Worm (Caenorhabditis elegans) whole organism, L4/young adult: ENCODE data around the gene kin-29.

Source experiments
- W03F9.2 ChIP-seq: fragments of 150-350 bp; optimal IDR thresholded peaks from 2 replicates; lab custom pipeline; 2014; ENCODE audit warnings: missing biosample characterization, missing genetic modification characterization
- dao-5 ChIP-seq: sonication (generic microtip); optimal IDR thresholded peaks from 2 replicates; lab custom pipeline; 2016; ENCODE audit warnings: missing genotype, missing genetic modification characterization, moderate library complexity, missing compliant biosample characterization
- him-1 ChIP-seq: sonication (generic microtip); optimal IDR thresholded peaks from 2 replicates; lab custom pipeline; 2016; ENCODE audit warnings: missing genotype, missing genetic modification reagents, missing genetic modification characterization, missing compliant biosample characterization

Gene kin-29

ce11 chrX:2877433-2877832, 25.2 kb upstream of the kin-29 start:
- TF ChIP-seq him-1 (tag; lab: Kevin White, UChicago) (no peak), dao-5 (no peak), W03F9.2 (tag; lab: Kevin White, UChicago) (no peak)

- no peak for TF ChIP-seq dao-5
- TF ChIP-seq W03F9.2 (tag; lab: Kevin White, UChicago) = no peak
- no peak for TF ChIP-seq him-1 (tag; lab: Kevin White, UChicago)
These were observed 22.4 kb upstream of the kin-29 start for ce11 chrX:2874598-2874997.

ce11 chrX:2873272-2873671, 21.0 kb upstream of the kin-29 start:
- TF ChIP-seq W03F9.2 (tag; lab: Kevin White, UChicago) (no peak), dao-5 (no peak), him-1 (tag; lab: Kevin White, UChicago) (no peak)

ce11 chrX:2871037-2871436, 18.8 kb upstream of the kin-29 start, which contains the start of gene F53B3.3:
TSS of gene F53B3.3 (minus strand) at chrX:2871137.
- TF ChIP-seq dao-5 = no peak
- no peak for TF ChIP-seq W03F9.2 (tag; lab: Kevin White, UChicago)
- TF ChIP-seq him-1 (tag; lab: Kevin White, UChicago) = no peak

- TF ChIP-seq W03F9.2 (tag; lab: Kevin White, UChicago) (no peak), him-1 (tag; lab: Kevin White, UChicago) (no peak), dao-5 (no peak)
These were observed 13.5 kb upstream of the kin-29 start for ce11 chrX:2865591-2866217.

ce11 chrX:2863946-2864345, 11.7 kb upstream of the kin-29 start, which contains the start of gene F53B3.6:
TSS of gene F53B3.6 (plus strand) at chrX:2864229.
- no peak for TF ChIP-seq him-1 (tag; lab: Kevin White, UChicago)
- no peak for TF ChIP-seq dao-5
- TF ChIP-seq W03F9.2 (tag; lab: Kevin White, UChicago) = no peak

ce11 chrX:2862372-2862771, 10.1 kb upstream of the kin-29 start, which contains the start of gene comt-1:
TSS of gene comt-1 (minus strand) at chrX:2862472.
- TF ChIP-seq dao-5 (no peak), him-1 (tag; lab: Kevin White, UChicago) (no peak)

- TF ChIP-seq dao-5 = no peak
- TF ChIP-seq him-1 (tag; lab: Kevin White, UChicago) = no peak
- no peak for TF ChIP-seq W03F9.2 (tag; lab: Kevin White, UChicago)
These were observed 6.1 kb upstream of the kin-29 start for ce11 chrX:2858380-2858779.

- TF ChIP-seq dao-5 (no peak), W03F9.2 (tag; lab: Kevin White, UChicago) (peak; percentile 60)
These were observed 5.0 kb upstream of the kin-29 start, which contains the start of gene tra-4 for ce11 chrX:2857070-2857825. TSS of gene tra-4 (minus strand) at chrX:2857603.

- no peak for TF ChIP-seq him-1 (tag; lab: Kevin White, UChicago)
These were observed 1.7 kb upstream of the kin-29 start for ce11 chrX:2853963-2854362.

- TF ChIP-seq dao-5 (no peak), W03F9.2 (tag; lab: Kevin White, UChicago) (no peak), him-1 (tag; lab: Kevin White, UChicago) (no peak)
These were observed 8.7 kb downstream of the kin-29 start for ce11 chrX:2843508-2843907.

- TF ChIP-seq dao-5 (no peak), W03F9.2 (tag; lab: Kevin White, UChicago) (no peak), him-1 (tag; lab: Kevin White, UChicago) (no peak)
These were observed 10.5 kb downstream of the kin-29 start for ce11 chrX:2841754-2842153.

- TF ChIP-seq dao-5 (no peak), W03F9.2 (tag; lab: Kevin White, UChicago) (no peak), him-1 (tag; lab: Kevin White, UChicago) (no peak)
These were observed 12.0 kb downstream of the kin-29 start, which contains the start of gene Y71H10B.1 for ce11 chrX:2840287-2840686. TSS of gene Y71H10B.1 (minus strand) at chrX:2840292.

ce11 chrX:2838619-2839018, 13.6 kb downstream of the kin-29 start:
- TF ChIP-seq him-1 (tag; lab: Kevin White, UChicago) (no peak), dao-5 (no peak), W03F9.2 (tag; lab: Kevin White, UChicago) (no peak)
